Worm (Caenorhabditis elegans): ENCODE data around the gene clec-184.
A peak's percentile ranks its signal among the peaks of the same experiment; 100 is the strongest.

Gene clec-184

DNA sequence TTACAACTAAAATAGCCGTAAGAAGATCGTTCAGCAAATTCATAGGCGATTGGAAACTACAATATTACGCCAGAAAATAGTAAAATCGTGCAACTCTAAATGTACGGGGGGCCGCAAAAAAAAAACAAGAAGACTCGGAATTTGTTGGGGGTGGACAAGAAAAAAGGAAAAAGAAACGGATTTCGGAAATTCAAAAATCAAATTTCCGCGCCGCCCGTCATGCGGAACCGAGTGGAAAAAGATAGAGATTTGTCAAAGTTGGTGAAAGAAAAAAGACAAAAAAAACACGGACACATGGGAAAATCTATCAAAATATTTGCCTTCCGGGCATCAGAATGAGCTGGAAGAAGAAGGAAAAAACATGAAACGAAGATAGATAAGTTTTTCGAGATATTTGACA, 13.1 kb upstream of the clec-184 start:
- TF ChIP-seq unc-42 (tag; optimal IDR thresholded peaks at IDR 0.05) (peak; percentile 86), pha-2 (tag; optimal IDR thresholded peaks at IDR 0.05) (no peak)

DNA sequence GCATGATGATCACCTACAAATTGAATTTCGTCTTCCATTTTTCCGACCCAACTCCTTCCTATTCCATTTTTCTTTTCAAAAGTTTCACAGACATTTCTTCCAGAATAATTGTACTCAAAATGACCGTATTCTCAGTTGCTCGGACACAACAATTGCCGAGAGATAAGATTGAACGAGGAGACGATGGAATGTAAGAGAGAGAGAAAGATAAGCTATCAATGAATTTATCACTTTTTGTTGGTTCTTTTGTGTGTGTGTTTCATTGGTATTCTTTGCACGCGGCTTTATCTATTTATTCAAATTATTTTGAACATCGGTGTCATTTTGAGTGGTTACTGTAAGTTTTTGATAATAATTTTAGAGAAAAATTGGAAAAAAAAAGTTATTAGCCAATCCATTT, 12.0 kb upstream of the clec-184 start, which contains the start of gene ugt-65:
ugt-65 (plus strand) TSS at position 229 of the 400 bp plus-strand sequence.
- no peak for TF ChIP-seq rnt-1 (tag; optimal IDR thresholded peaks at IDR 0.05)
- peak; percentile 86 for TF ChIP-seq elt-2 (tag; optimal IDR thresholded peaks at IDR 0.05)
- no peak for TF ChIP-seq syd-9 (tag; optimal IDR thresholded peaks at IDR 0.05)

ce11 chrIV:12425595-12425994, 6.8 kb upstream of the clec-184 start:
- no peak for TF ChIP-seq zip-5 (tag; optimal IDR thresholded peaks at IDR 0.05)
- no peak for TF ChIP-seq C38D4.7 (GFP tag; optimal IDR thresholded peaks at IDR 0.05)
- TF ChIP-seq ref-2 (tag; optimal IDR thresholded peaks at IDR 0.05): no peak
- no peak for TF ChIP-seq nhr-11 (tag; optimal IDR thresholded peaks at IDR 0.05)
- TF ChIP-seq ceh-18 (tag; optimal IDR thresholded peaks at IDR 0.05): no peak
- TF ChIP-seq fkh-10 (GFP tag; optimal IDR thresholded peaks at IDR 0.05): no peak
- no peak for TF ChIP-seq ztf-16 (tag; optimal IDR thresholded peaks at IDR 0.05)
- no peak for TF ChIP-seq lin-11 (tag; optimal IDR thresholded peaks at IDR 0.05)
- no peak for TF ChIP-seq pat-9 (tag; optimal IDR thresholded peaks at IDR 0.05)

ce11 chrIV:12427687-12428284, 4.7 kb upstream of the clec-184 start:
- TF ChIP-seq ceh-18 (tag; optimal IDR thresholded peaks at IDR 0.05): peak; percentile 30
- peak; percentile 25 for TF ChIP-seq F13H6.1 (tag; optimal IDR thresholded peaks at IDR 0.05)
- no peak for TF ChIP-seq ceh-19 (GFP tag; optimal IDR thresholded peaks at IDR 0.05)
- peak; percentile 0 for TF ChIP-seq unc-42 (tag; optimal IDR thresholded peaks at IDR 0.05)
- peak; percentile 78 for TF ChIP-seq ztf-16 (tag; optimal IDR thresholded peaks at IDR 0.05)

ce11 chrIV:12428467-12428866, 4.0 kb upstream of the clec-184 start, which contains the start of gene col-130:
TSS of gene col-130 (minus strand) at chrIV:12428516.
- TF ChIP-seq ahr-1 (tag; optimal IDR thresholded peaks at IDR 0.05) (no peak), fkh-10 (GFP tag; optimal IDR thresholded peaks at IDR 0.05) (no peak), C08G9.2 (tag; optimal IDR thresholded peaks at IDR 0.05) (no peak), nfya-1 (tag; optimal IDR thresholded peaks at IDR 0.05) (no peak), ceh-2 (tag; optimal IDR thresholded peaks at IDR 0.05) (no peak), pha-4 (tag; optimal IDR thresholded peaks at IDR 0.05) (no peak), Y22D7AL.16 (tag; optimal IDR thresholded peaks at IDR 0.05) (no peak), ets-4 (tag; optimal IDR thresholded peaks at IDR 0.05) (no peak), dmd-4 (tag; optimal IDR thresholded peaks at IDR 0.05; ENCODE audit: borderline replicate concordance) (no peak), ceh-48 (tag; optimal IDR thresholded peaks at IDR 0.05) (no peak), ceh-18 (tag; optimal IDR thresholded peaks at IDR 0.05) (no peak), gmeb-2 (tag; optimal IDR thresholded peaks at IDR 0.05) (no peak), ceh-6 (GFP tag; optimal IDR thresholded peaks at IDR 0.05) (no peak), sox-2 (GFP tag; IDR thresholded peaks at IDR 0.05) (no peak)

ce11 chrIV:12429504-12429903, 2.9 kb upstream of the clec-184 start:
- TF ChIP-seq F13H6.1 (tag; optimal IDR thresholded peaks at IDR 0.05): no peak
- TF ChIP-seq C08G9.2 (tag; optimal IDR thresholded peaks at IDR 0.05): no peak
- no peak for TF ChIP-seq pat-9 (tag; optimal IDR thresholded peaks at IDR 0.05)
- TF ChIP-seq Y22D7AL.16 (tag; optimal IDR thresholded peaks at IDR 0.05): no peak
- no peak for TF ChIP-seq madf-2 (tag; optimal IDR thresholded peaks at IDR 0.05)
- no peak for TF ChIP-seq pha-4 (tag; optimal IDR thresholded peaks at IDR 0.05)
- TF ChIP-seq T23F11.4 (GFP tag; optimal IDR thresholded peaks at IDR 0.05): no peak
- no peak for TF ChIP-seq ceh-18 (tag; optimal IDR thresholded peaks at IDR 0.05)
- TF ChIP-seq gmeb-2 (tag; optimal IDR thresholded peaks at IDR 0.05): no peak
- TF ChIP-seq sox-2 (GFP tag; IDR thresholded peaks at IDR 0.05): no peak
- TF ChIP-seq fax-1 (tag; optimal IDR thresholded peaks at IDR 0.05): no peak
- no peak for TF ChIP-seq ceh-6 (GFP tag; optimal IDR thresholded peaks at IDR 0.05)
- TF ChIP-seq che-1 (tag; optimal IDR thresholded peaks at IDR 0.05): no peak
- TF ChIP-seq sox-4 (tag; optimal IDR thresholded peaks at IDR 0.05): no peak
- TF ChIP-seq odd-2 (tag; optimal IDR thresholded peaks at IDR 0.05): no peak
- TF ChIP-seq ceh-2 (tag; optimal IDR thresholded peaks at IDR 0.05): no peak
- no peak for TF ChIP-seq pag-3 (tag; optimal IDR thresholded peaks at IDR 0.05; ENCODE audit: borderline replicate concordance)
